Fruit fly (Drosophila melanogaster) whole organism, embryonic: ENCODE measurements around the gene CG15155.

Source experiments
- Aef1 ChIP-seq: fragments of 200-800 bp; sonication (Bioruptor generic); IDR thresholded peaks from 3 replicates; pipeline ENCODE4 v1.3.6; 2022; ENCODE audit warnings: missing biosample characterization, missing genetic modification characterization
- CG10959 ChIP-seq: fragments of 200-800 bp; sonication (Bioruptor generic); IDR thresholded peaks from 2 replicates; pipeline ENCODE4 v1.3.6; 2022; ENCODE audit warnings: missing biosample characterization, missing genetic modification characterization
- CG12299 ChIP-seq: fragments of 200-800 bp; sonication (Bioruptor generic); optimal IDR thresholded peaks from 2 replicates; lab custom pipeline; 2018; ENCODE audit warnings: missing biosample characterization, mild to moderate bottlenecking, missing genetic modification characterization
- CG8924 ChIP-seq: fragments of 200-800 bp; optimal IDR thresholded peaks from 3 replicates; lab custom pipeline; 2019; ENCODE audit warnings: missing biosample characterization, mild to moderate bottlenecking, missing genetic modification characterization, moderate library complexity
- HHEX ChIP-seq: fragments of 200-800 bp; sonication (Bioruptor generic); optimal IDR thresholded peaks from 3 replicates; lab custom pipeline; 2017; ENCODE audit warnings: missing biosample characterization, mild to moderate bottlenecking, missing genetic modification characterization, missing genetic modification reagents
- dimm ChIP-seq: fragments of 200-800 bp; sonication (Bioruptor generic); IDR thresholded peaks from 2 replicates; pipeline ENCODE4 v1.3.6; 2022; ENCODE audit warnings: missing biosample characterization, missing genetic modification characterization
- fd3F ChIP-seq: fragments of 200-800 bp; sonication (Bioruptor generic); optimal IDR thresholded peaks from 2 replicates; lab custom pipeline; 2018; ENCODE audit warnings: missing biosample characterization, mild to moderate bottlenecking, missing genetic modification characterization, moderate library complexity
- ken ChIP-seq: fragments of 200-800 bp; sonication (Bioruptor generic); IDR thresholded peaks from 3 replicates; pipeline ENCODE4 v1.3.6; 2022; ENCODE audit warnings: missing biosample characterization, missing genetic modification characterization
- zfh2 ChIP-seq: fragments of 200-800 bp; sonication (Bioruptor generic); optimal IDR thresholded peaks from 2 replicates; lab custom pipeline; 2016; ENCODE audit warnings: missing biosample characterization, missing genetic modification characterization

dm6 chr2L:18137591-18138247 lies 16.9 kb upstream of the CG15155 start, which contains the start of gene kel:
- TF ChIP-seq fd3F (no peak), zfh2 (GFP tag; lab: Kevin White, UChicago) (peak; percentile 33), Aef1 (GFP tag; lab: Robert Waterston, UW) (no peak), CG10959 (GFP tag; lab: Robert Waterston, UW) (no peak), CG8924 (tag; lab: Kevin White, UChicago) (peak; percentile 57), ken (GFP tag; lab: Robert Waterston, UW) (no peak), CG12299 (tag; lab: Kevin White, UChicago) (peak; percentile 57), HHEX (peak; percentile 59), dimm (no peak)
